Worm (Caenorhabditis elegans) whole organism, L1 larva: Measurements from ENCODE around the gene polh-1.

Experiments used
- C04F5.9 ChIP-seq: sonication (generic microtip); optimal IDR thresholded peaks from 2 replicates; lab custom pipeline; 2016; ENCODE audit warnings: missing genetic modification characterization, missing compliant biosample characterization
- C16A3.4 ChIP-seq: fragments of 150-350 bp; optimal IDR thresholded peaks from 2 replicates; lab custom pipeline; 2014; ENCODE audit warnings: missing biosample characterization, missing genetic modification characterization
- C34B4.2 ChIP-seq: sonication (generic microtip); optimal IDR thresholded peaks from 2 replicates; lab custom pipeline; 2017; ENCODE audit warnings: mild to moderate bottlenecking, missing genetic modification characterization, missing compliant biosample characterization
- F16B12.6 ChIP-seq: fragments of 150-350 bp; optimal IDR thresholded peaks from 2 replicates; lab custom pipeline; 2014; ENCODE audit warnings: missing biosample characterization, missing genetic modification characterization
- alr-1 ChIP-seq: fragments of 200-800 bp; sonication (Bioruptor generic); optimal IDR thresholded peaks from 2 replicates; lab custom pipeline; 2018; ENCODE audit warnings: borderline replicate concordance, mild to moderate bottlenecking, missing genetic modification characterization, missing compliant biosample characterization
- blmp-1 ChIP-seq: fragments of 150-350 bp; optimal IDR thresholded peaks from 2 replicates; lab custom pipeline; 2014; ENCODE audit warnings: missing biosample characterization, missing genetic modification characterization
- ceh-63 ChIP-seq: fragments of 200-800 bp; sonication (Bioruptor generic); optimal IDR thresholded peaks from 2 replicates; lab custom pipeline; 2018; ENCODE audit warnings: mild to moderate bottlenecking, missing genetic modification characterization, missing compliant biosample characterization
- ceh-8 ChIP-seq: fragments of 200-800 bp; sonication (Bioruptor generic); optimal IDR thresholded peaks from 2 replicates; lab custom pipeline; 2018; ENCODE audit warnings: mild to moderate bottlenecking, missing genetic modification characterization, moderate library complexity, missing compliant biosample characterization
- ceh-90 ChIP-seq: sonication (generic microtip); optimal IDR thresholded peaks from 2 replicates; lab custom pipeline; 2016; ENCODE audit warnings: missing genetic modification characterization, missing compliant biosample characterization
- ces-1 ChIP-seq: fragments of 150-350 bp; optimal IDR thresholded peaks from 2 replicates; lab custom pipeline; 2014; ENCODE audit warnings: missing biosample characterization, missing genetic modification reagents, missing genetic modification characterization
- dsc-1 ChIP-seq: sonication (generic microtip); optimal IDR thresholded peaks from 2 replicates; lab custom pipeline; 2016; ENCODE audit warnings: mild to moderate bottlenecking, missing genetic modification characterization, missing compliant biosample characterization
- efl-1 ChIP-seq, 4 experiments: fragments of 150-350 bp; optimal IDR thresholded peaks in 3 of 4; peaks in 1 of 4; 1 replicate in 1 of 4; 2 replicates in 3 of 4; lab custom pipeline; 2014; ENCODE audit warnings: missing biosample characterization in 2 of 4, missing genetic modification characterization in 2 of 4, missing genetic modification reagents in 2 of 4
- egl-27 ChIP-seq, 2 experiments: fragments of 150-350 bp in 1 of 2; sonication (generic microtip); optimal IDR thresholded peaks; 3 replicates each; lab custom pipeline; 2017 to 2018; ENCODE audit warnings: missing biosample characterization in 2 of 2, missing genetic modification characterization in 2 of 2, missing genetic modification reagents in 2 of 2
- elt-3 ChIP-seq, 6 experiments: fragments of 150-350 bp in 1 of 6; sonication (generic microtip); optimal IDR thresholded peaks; 2 replicates each; lab custom pipeline; 2017 to 2018; ENCODE audit warnings: missing biosample characterization in 6 of 6, missing genetic modification characterization in 6 of 6, inconsistent platforms in 1 of 6
- ets-5 ChIP-seq: fragments of 200-800 bp; sonication (Bioruptor generic); IDR thresholded peaks from 2 replicates; pipeline ENCODE4 v1.3.6; 2022; ENCODE audit warnings: missing genetic modification characterization, missing compliant biosample characterization
- hpl-2 ChIP-seq: fragments of 150-350 bp; optimal IDR thresholded peaks from 2 replicates; lab custom pipeline; 2014; ENCODE audit warnings: missing biosample characterization, missing genetic modification reagents, missing genetic modification characterization
- jun-1 ChIP-seq: fragments of 150-350 bp; optimal IDR thresholded peaks from 2 replicates; lab custom pipeline; 2014; ENCODE audit warnings: missing biosample characterization, missing genetic modification reagents, missing genetic modification characterization
- lin-13 ChIP-seq: fragments of 150-350 bp; optimal IDR thresholded peaks from 2 replicates; lab custom pipeline; 2014; ENCODE audit warnings: missing biosample characterization, missing genetic modification reagents, missing genetic modification characterization
- lin-14 ChIP-seq: fragments of 200-800 bp; sonication (Bioruptor generic); optimal IDR thresholded peaks from 2 replicates; lab custom pipeline; 2018; ENCODE audit warnings: mild to moderate bottlenecking, missing genetic modification characterization, moderate library complexity, missing compliant biosample characterization
- lin-35 ChIP-seq, 2 experiments: fragments of 150-350 bp; optimal IDR thresholded peaks; 2 replicates each; lab custom pipeline; 2014; ENCODE audit warnings: missing biosample characterization in 2 of 2, missing genetic modification characterization in 2 of 2, missing genetic modification reagents in 2 of 2
- lir-3 ChIP-seq: sonication (generic microtip); optimal IDR thresholded peaks from 2 replicates; lab custom pipeline; 2016; ENCODE audit warnings: mild to moderate bottlenecking, missing genetic modification characterization, moderate library complexity, missing compliant biosample characterization; ENCODE audit not compliant: poor library complexity
- lsy-2 ChIP-seq, 2 experiments: fragments of 150-350 bp; optimal IDR thresholded peaks; 2 replicates each; lab custom pipeline; 2014; ENCODE audit warnings: missing biosample characterization in 2 of 2, missing genetic modification characterization in 2 of 2
- mep-1 ChIP-seq: fragments of 150-350 bp; optimal IDR thresholded peaks from 2 replicates; lab custom pipeline; 2014; ENCODE audit warnings: missing biosample characterization, missing genetic modification characterization
- nhr-12 ChIP-seq: sonication (generic microtip); optimal IDR thresholded peaks from 2 replicates; lab custom pipeline; 2017; ENCODE audit warnings: missing biosample characterization, missing genetic modification characterization
- nhr-237 ChIP-seq: fragments of 150-350 bp; optimal IDR thresholded peaks from 2 replicates; lab custom pipeline; 2014; ENCODE audit warnings: missing biosample characterization, missing genetic modification characterization
- nhr-47 ChIP-seq: sonication (generic microtip); optimal IDR thresholded peaks from 2 replicates; lab custom pipeline; 2016; ENCODE audit warnings: mild to moderate bottlenecking, missing genetic modification characterization, moderate library complexity, missing compliant biosample characterization
- nhr-71 ChIP-seq: sonication (generic microtip); optimal IDR thresholded peaks from 2 replicates; lab custom pipeline; 2016; ENCODE audit warnings: mild to moderate bottlenecking, missing genetic modification characterization, moderate library complexity, missing compliant biosample characterization
- nhr-77 ChIP-seq: fragments of 150-350 bp; optimal IDR thresholded peaks from 2 replicates; lab custom pipeline; 2014; ENCODE audit warnings: missing biosample characterization, missing genetic modification characterization
- nhr-85 ChIP-seq: sonication (generic microtip); peaks from one replicate; lab custom pipeline; 2016; ENCODE audit warnings: missing genetic modification characterization, inconsistent platforms, missing compliant biosample characterization
- nhr-90 ChIP-seq: sonication (generic microtip); optimal IDR thresholded peaks from 2 replicates; lab custom pipeline; 2016; ENCODE audit warnings: mild to moderate bottlenecking, missing genetic modification characterization, missing compliant biosample characterization; ENCODE audit not compliant: poor library complexity
- pqm-1 ChIP-seq: sonication (generic microtip); optimal IDR thresholded peaks from 3 replicates; lab custom pipeline; 2017; ENCODE audit warnings: missing biosample characterization, missing genetic modification characterization
- rnt-1 ChIP-seq: sonication (generic microtip); optimal IDR thresholded peaks from 2 replicates; lab custom pipeline; 2016; ENCODE audit warnings: mild to moderate bottlenecking, missing genetic modification characterization, moderate library complexity, missing compliant biosample characterization
- skn-1 ChIP-seq: fragments of 150-350 bp; optimal IDR thresholded peaks from 2 replicates; lab custom pipeline; 2014; ENCODE audit warnings: missing biosample characterization, missing genetic modification characterization
- sptf-1 ChIP-seq: fragments of 150-350 bp; optimal IDR thresholded peaks from 2 replicates; lab custom pipeline; 2014; ENCODE audit warnings: missing biosample characterization, missing genetic modification characterization
- sup-37 ChIP-seq: fragments of 200-800 bp; sonication (Bioruptor generic); optimal IDR thresholded peaks from 2 replicates; lab custom pipeline; 2018; ENCODE audit warnings: mild to moderate bottlenecking, missing genetic modification characterization, missing compliant biosample characterization
- tbx-2 ChIP-seq: sonication (generic microtip); optimal IDR thresholded peaks from 2 replicates; lab custom pipeline; 2016; ENCODE audit warnings: missing genetic modification characterization, missing compliant biosample characterization
- tlp-1 ChIP-seq: fragments of 150-350 bp; optimal IDR thresholded peaks from 2 replicates; lab custom pipeline; 2014; ENCODE audit warnings: missing biosample characterization, missing genetic modification characterization
- unc-86 ChIP-seq: sonication (generic microtip); optimal IDR thresholded peaks from 2 replicates; lab custom pipeline; 2016; ENCODE audit warnings: missing genetic modification characterization, missing compliant biosample characterization
- unc-98 ChIP-seq: fragments of 200-800 bp; sonication (Bioruptor generic); IDR thresholded peaks from 2 replicates; pipeline ENCODE4 v1.3.6; 2022; ENCODE audit warnings: missing genetic modification characterization, missing compliant biosample characterization
- zip-4 ChIP-seq: fragments of 200-800 bp; sonication (Bioruptor generic); optimal IDR thresholded peaks from 2 replicates; lab custom pipeline; 2018; ENCODE audit warnings: mild to moderate bottlenecking, missing genetic modification characterization, moderate library complexity, missing compliant biosample characterization

polh-1 gene

DNA sequence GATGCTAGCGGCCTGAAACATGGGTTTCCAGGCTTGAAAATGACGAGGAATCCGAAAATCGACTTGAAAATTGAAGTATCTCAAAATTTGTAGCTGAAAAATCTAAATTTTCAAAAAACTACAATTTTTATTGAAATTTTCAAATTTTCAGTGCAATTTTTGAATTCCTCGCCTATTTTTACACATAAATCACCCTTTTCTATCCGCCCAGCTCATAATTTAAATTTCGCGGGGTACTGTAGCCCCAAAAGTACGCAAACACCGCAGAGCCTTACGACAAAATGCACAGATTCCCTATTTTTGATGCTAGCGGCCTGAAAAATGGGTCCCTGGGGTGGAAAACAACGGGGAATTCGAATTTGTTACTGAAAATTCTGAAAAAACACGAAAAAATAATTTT lies 18.6 kb downstream of the polh-1 start:
- TF ChIP-seq lin-13 (peak; percentile 48), nhr-237 (no peak), lsy-2 (tag; optimal IDR thresholded peaks at IDR 0.05; lab: Kevin White, UChicago) (peak; percentile 17 to 63), lin-14 (GFP tag; lab: Kevin White, UChicago) (no peak)
- TF ChIP-seq, all 84 proteins: peak for 2

DNA sequence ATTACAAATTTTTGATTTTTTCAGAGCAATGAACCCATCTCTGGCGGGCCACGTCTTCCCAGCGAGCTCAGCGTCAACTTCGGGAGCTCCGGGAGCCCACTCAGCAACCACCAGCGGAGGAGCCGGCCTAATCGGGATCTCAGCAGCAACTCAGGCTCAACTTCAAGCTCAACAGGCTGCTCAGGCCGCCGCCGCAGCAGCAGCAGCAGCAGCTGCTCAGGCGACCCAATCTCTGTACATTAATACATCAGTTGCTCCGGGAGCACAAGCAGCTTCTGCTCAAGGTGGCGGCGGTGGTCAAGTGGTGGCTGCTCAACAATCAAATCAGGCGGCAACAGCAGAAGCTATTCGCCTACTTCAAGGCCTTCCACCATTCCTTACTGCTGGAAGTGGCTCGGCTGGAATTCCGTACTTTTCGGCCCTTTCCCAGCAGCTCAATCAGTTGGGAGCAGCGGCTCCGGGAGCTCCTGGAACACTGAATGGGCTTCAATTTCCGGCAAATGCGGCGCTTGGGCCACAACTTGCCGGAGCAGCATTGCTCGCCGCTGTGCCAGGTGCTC lies 19.3 kb downstream of the polh-1 start:
- peak; percentile 12 for TF ChIP-seq ceh-8
- TF ChIP-seq nhr-85 (tag; lab: Kevin White, UChicago) = peak; percentile 55
- TF ChIP-seq unc-86 = no peak
- no peak for TF ChIP-seq tlp-1 (tag; lab: Kevin White, UChicago)
- TF ChIP-seq lin-35 (GFP tag; optimal IDR thresholded peaks at IDR 0.05; lab: Kevin White, UChicago) = no peak
- no peak for TF ChIP-seq ceh-63 (GFP tag; lab: Kevin White, UChicago)
- TF ChIP-seq pqm-1 (tag; lab: Kevin White, UChicago) = no peak
- no peak for TF ChIP-seq nhr-12
- no peak for TF ChIP-seq nhr-77
- no peak for TF ChIP-seq nhr-71 (tag; lab: Kevin White, UChicago)
- no peak for TF ChIP-seq efl-1 (optimal IDR thresholded peaks at IDR 0.05; lab: Kevin White, UChicago)
- TF ChIP-seq efl-1 (GFP tag; optimal IDR thresholded peaks at IDR 0.05 in 1 of 2; lab: Kevin White, UChicago) = peak in 1 of 2 experiments; percentile 87
- TF ChIP-seq alr-1 = no peak
- no peak for TF ChIP-seq nhr-47 (tag; lab: Kevin White, UChicago)
- TF ChIP-seq skn-1 (tag; lab: Kevin White, UChicago) = no peak
- no peak for TF ChIP-seq ets-5 (GFP tag; lab: Robert Waterston, UW)
- TF ChIP-seq tbx-2 (tag; lab: Kevin White, UChicago) = no peak
- TF ChIP-seq rnt-1 (tag; lab: Kevin White, UChicago) = no peak

- peak; percentile 20 for TF ChIP-seq nhr-85 (tag; lab: Kevin White, UChicago)
- TF ChIP-seq lsy-2 (tag; optimal IDR thresholded peaks at IDR 0.05; lab: Kevin White, UChicago) = peak in 1 of 2 experiments; percentile 55
- no peak for TF ChIP-seq ces-1 (GFP tag; lab: Kevin White, UChicago)
- no peak for TF ChIP-seq alr-1
- no peak for TF ChIP-seq lin-35 (GFP tag; optimal IDR thresholded peaks at IDR 0.05; lab: Kevin White, UChicago)
- TF ChIP-seq lin-13 = peak; percentile 52
These were observed 21.1 kb downstream of the polh-1 start for ce11 chrIII:1928741-1929499.

DNA sequence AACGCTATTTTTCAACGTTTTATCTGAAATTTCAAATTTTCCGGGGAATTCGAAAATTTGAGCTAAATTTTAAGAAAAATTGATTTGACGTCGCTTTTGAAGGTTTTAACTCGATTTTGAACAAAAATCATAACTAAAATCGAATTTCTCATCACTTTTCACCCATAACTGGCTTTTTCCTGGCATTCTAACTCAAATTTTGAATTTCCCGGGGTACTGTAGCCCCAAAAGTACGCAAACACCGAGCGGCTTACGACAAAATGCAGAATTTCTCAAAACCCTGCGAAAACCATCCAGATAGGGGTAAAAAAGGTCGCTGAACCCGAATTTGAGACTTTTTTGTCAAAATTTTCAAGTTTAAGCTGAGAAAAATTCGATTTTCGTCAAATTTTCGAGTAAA lies 22.8 kb downstream of the polh-1 start:
- no peak for TF ChIP-seq nhr-47 (tag; lab: Kevin White, UChicago)
- peak; percentile 48 for TF ChIP-seq lin-13
- peak in 1 of 2 experiments; percentile 55 for TF ChIP-seq lsy-2 (tag; optimal IDR thresholded peaks at IDR 0.05; lab: Kevin White, UChicago)
- no peak for TF ChIP-seq sptf-1 (tag; lab: Kevin White, UChicago)

DNA sequence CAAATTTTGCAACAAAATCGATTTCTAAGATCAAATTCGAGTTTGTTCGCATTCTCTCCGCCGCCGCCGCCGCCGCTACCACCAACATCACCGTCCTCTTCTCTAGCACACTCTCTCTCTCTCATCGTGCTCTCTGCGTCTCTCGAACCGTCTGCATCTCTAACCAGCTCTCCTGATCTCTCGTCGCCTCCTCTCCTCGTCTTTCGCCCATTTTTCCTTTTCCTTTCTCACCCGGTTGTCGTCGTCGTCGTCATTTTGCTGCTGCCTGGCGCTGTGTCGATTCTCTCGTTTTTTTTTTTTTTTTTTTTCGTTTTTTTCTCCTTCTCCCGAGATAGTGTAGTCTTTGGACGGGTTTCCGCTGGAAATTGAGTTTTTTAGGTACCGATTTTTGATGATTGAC lies 23.6 kb downstream of the polh-1 start:
- peak; percentile 48 for TF ChIP-seq mep-1 (tag; lab: Kevin White, UChicago)
- peak; percentile 54; the same call in 1 of the 2 replicates for TF ChIP-seq unc-98 (GFP tag; lab: Robert Waterston, UW)
- peak; percentile 34 for TF ChIP-seq F16B12.6
- no peak for TF ChIP-seq sptf-1 (tag; lab: Kevin White, UChicago)
- no peak for TF ChIP-seq ets-5 (GFP tag; lab: Robert Waterston, UW)
- peak; percentile 63 for TF ChIP-seq zip-4 (GFP tag; lab: Kevin White, UChicago)
- no peak for TF ChIP-seq tlp-1 (tag; lab: Kevin White, UChicago)
- TF ChIP-seq hpl-2 (GFP tag; lab: Kevin White, UChicago) = peak; percentile 87
- peak; percentile 97 for TF ChIP-seq jun-1
- peak; percentile 85 to 95 for TF ChIP-seq efl-1 (optimal IDR thresholded peaks at IDR 0.05; lab: Kevin White, UChicago)
- peak; percentile 55 to 97 for TF ChIP-seq efl-1 (GFP tag; optimal IDR thresholded peaks at IDR 0.05 in 1 of 2; lab: Kevin White, UChicago)
- TF ChIP-seq nhr-85 (tag; lab: Kevin White, UChicago) = peak; percentile 100
- no peak for TF ChIP-seq C34B4.2 (tag; lab: Kevin White, UChicago)
- peak; percentile 96 for TF ChIP-seq skn-1 (tag; lab: Kevin White, UChicago)
- peak; percentile 83 for TF ChIP-seq dsc-1 (tag; lab: Kevin White, UChicago)
- no peak for TF ChIP-seq C04F5.9
- TF ChIP-seq nhr-237 = peak; percentile 48
- no peak for TF ChIP-seq C16A3.4
- no peak for TF ChIP-seq lir-3 (tag; lab: Kevin White, UChicago)
- peak in 3 of 6 experiments; percentile 80 to 89 (median 88) for TF ChIP-seq elt-3 (tag; optimal IDR thresholded peaks at IDR 0.05; lab: Kevin White, UChicago)
- TF ChIP-seq nhr-77 = peak; percentile 69
- no peak for TF ChIP-seq ceh-90 (tag; lab: Kevin White, UChicago)
- peak; percentile 90 to 97 for TF ChIP-seq egl-27 (tag; optimal IDR thresholded peaks at IDR 0.05; lab: Kevin White, UChicago)
- TF ChIP-seq sup-37 (GFP tag; lab: Kevin White, UChicago) = peak; percentile 50
- TF ChIP-seq nhr-90 (tag; lab: Kevin White, UChicago) = peak; percentile 96
- TF ChIP-seq blmp-1 = peak; percentile 96
